Worm (Caenorhabditis elegans) whole organism, young adult: ENCODE measurements around the gene tbc-20.

Experiments
- hmg-20 ChIP-seq: fragments of 200-800 bp; sonication (Bioruptor generic); IDR thresholded peaks from 2 replicates; pipeline ENCODE4 v1.3.6; 2022; ENCODE audit warnings: missing genetic modification reagents, missing genetic modification characterization, missing compliant biosample characterization
- snpc-4 ChIP-seq, 5 experiments: fragments of 150-350 bp in 1 of 5; sonication (generic microtip) in 4 of 5; optimal IDR thresholded peaks; 2 replicates each; lab custom pipeline; 2014 to 2018; ENCODE audit warnings: missing genetic modification characterization in 5 of 5, missing biosample characterization in 3 of 5, antibody characterized with exemption in 2 of 5, mild to moderate bottlenecking in 2 of 5, missing compliant biosample characterization in 2 of 5, missing genotype in 2 of 5, moderate library complexity in 2 of 5, missing genetic modification reagents in 1 of 5

ce11 chrII:14843016-14843415, 44.7 kb downstream of the tbc-20 start, which contains the start of gene cdh-7:
- TF ChIP-seq hmg-20 (GFP tag; lab: Robert Waterston, UW): no peak
- no peak for TF ChIP-seq snpc-4 (GFP tag; optimal IDR thresholded peaks at IDR 0.05; lab: Kevin White, UChicago)
- no peak for TF ChIP-seq snpc-4 (tag; optimal IDR thresholded peaks at IDR 0.05; lab: Kevin White, UChicago)
